Fruit fly (Drosophila melanogaster) whole organism, prepupa: ENCODE measurements around the gene CG11382.

Experiments used
- CG11762 ChIP-seq: fragments of 200-800 bp; sonication (Bioruptor generic); optimal IDR thresholded peaks from 3 replicates; lab custom pipeline; 2016; ENCODE audit warnings: missing biosample characterization, missing genetic modification characterization; ENCODE audit not compliant: insufficient read depth
- Hr38 ChIP-seq: sonication (Bioruptor generic); optimal IDR thresholded peaks from 2 replicates; lab custom pipeline; 2016; ENCODE audit warnings: missing biosample characterization, missing genetic modification characterization
- cyc ChIP-seq: fragments of 200-800 bp; sonication (Bioruptor generic); optimal IDR thresholded peaks from 3 replicates; lab custom pipeline; 2016; ENCODE audit warnings: missing biosample characterization, missing genetic modification characterization
- eg ChIP-seq: fragments of 200-800 bp; sonication (Bioruptor generic); IDR thresholded peaks from 3 replicates; pipeline ENCODE4 v1.3.6; 2022; ENCODE audit warnings: missing biosample characterization, missing genetic modification characterization

dm6 chrX:1181320-1181719, 28.4 kb upstream of the CG11382 start, which contains the start of gene CG14627:
- TF ChIP-seq CG11762 (GFP tag; lab: Kevin White, UChicago) (no peak), Hr38 (no peak), eg (GFP tag; lab: Robert Waterston, UW) (no peak), cyc (GFP tag; lab: Kevin White, UChicago) (no peak)
